Worm (Caenorhabditis elegans) whole organism, late embryonic: ENCODE results near the gene ZK355.2.

Source experiments
- F13H6.1 ChIP-seq: sonication (generic microtip); optimal IDR thresholded peaks from 2 replicates; lab custom pipeline; 2016; ENCODE audit warnings: missing genetic modification characterization, missing compliant biosample characterization
- K09A11.1 ChIP-seq: sonication (generic microtip); optimal IDR thresholded peaks from 2 replicates; lab custom pipeline; 2017; ENCODE audit warnings: antibody characterized with exemption, mild to moderate bottlenecking, missing genetic modification characterization, missing compliant biosample characterization; ENCODE audit not compliant: insufficient read depth
- Y22D7AL.16 ChIP-seq: sonication (generic microtip); optimal IDR thresholded peaks from 2 replicates; lab custom pipeline; 2016; ENCODE audit warnings: missing genetic modification characterization, missing compliant biosample characterization
- ahr-1 ChIP-seq: sonication (generic microtip); optimal IDR thresholded peaks from 2 replicates; lab custom pipeline; 2016; ENCODE audit warnings: missing genetic modification characterization, missing compliant biosample characterization
- ceh-18 ChIP-seq: sonication (generic microtip); optimal IDR thresholded peaks from 2 replicates; lab custom pipeline; 2016; ENCODE audit warnings: missing genetic modification characterization, missing compliant biosample characterization
- ceh-2 ChIP-seq: sonication (generic microtip); optimal IDR thresholded peaks from 2 replicates; lab custom pipeline; 2016; ENCODE audit warnings: missing genotype, missing genetic modification characterization, missing compliant biosample characterization
- ceh-22 ChIP-seq: sonication (generic microtip); optimal IDR thresholded peaks from 2 replicates; lab custom pipeline; 2017; ENCODE audit warnings: missing biosample characterization, missing genetic modification characterization
- ceh-24 ChIP-seq: sonication (generic microtip); optimal IDR thresholded peaks from 2 replicates; lab custom pipeline; 2016; ENCODE audit warnings: mild to moderate bottlenecking, missing genetic modification characterization, missing compliant biosample characterization
- ceh-30 ChIP-seq: fragments of 150-350 bp; optimal IDR thresholded peaks from 2 replicates; lab custom pipeline; 2014; ENCODE audit warnings: missing biosample characterization, missing genetic modification characterization
- ceh-34 ChIP-seq: sonication (generic microtip); optimal IDR thresholded peaks from 2 replicates; lab custom pipeline; 2016; ENCODE audit warnings: mild to moderate bottlenecking, missing genetic modification characterization, missing compliant biosample characterization
- ceh-45 ChIP-seq: fragments of 200-800 bp; sonication (Bioruptor generic); IDR thresholded peaks from 2 replicates; pipeline ENCODE4 v1.3.6; 2022; ENCODE audit warnings: missing genetic modification reagents, missing genetic modification characterization, missing compliant biosample characterization
- ceh-48 ChIP-seq: sonication (generic microtip); optimal IDR thresholded peaks from 2 replicates; lab custom pipeline; 2016; ENCODE audit warnings: missing genetic modification characterization, inconsistent platforms, missing compliant biosample characterization
- dve-1 ChIP-seq: sonication (generic microtip); optimal IDR thresholded peaks from 2 replicates; lab custom pipeline; 2017; ENCODE audit warnings: antibody characterized with exemption, mild to moderate bottlenecking, missing genetic modification characterization, missing compliant biosample characterization
- fax-1 ChIP-seq: sonication (generic microtip); optimal IDR thresholded peaks from 2 replicates; lab custom pipeline; 2016; ENCODE audit warnings: missing genotype, missing genetic modification characterization, missing compliant biosample characterization
- fkh-6 ChIP-seq: sonication (generic microtip); optimal IDR thresholded peaks from 2 replicates; lab custom pipeline; 2016; ENCODE audit warnings: missing genetic modification characterization, missing compliant biosample characterization
- gmeb-2 ChIP-seq: sonication (generic microtip); optimal IDR thresholded peaks from 2 replicates; lab custom pipeline; 2016; ENCODE audit warnings: missing genetic modification characterization, inconsistent platforms, missing compliant biosample characterization
- hlh-13 ChIP-seq: fragments of 200-800 bp; sonication (Bioruptor generic); optimal IDR thresholded peaks from 2 replicates; lab custom pipeline; 2018; ENCODE audit warnings: mild to moderate bottlenecking, missing genetic modification characterization, missing compliant biosample characterization
- hlh-30 ChIP-seq: sonication (generic microtip); optimal IDR thresholded peaks from 2 replicates; lab custom pipeline; 2017; ENCODE audit warnings: antibody characterized with exemption, missing genetic modification characterization, missing compliant biosample characterization; ENCODE audit not compliant: insufficient read depth
- hlh-6 ChIP-seq: sonication (generic microtip); optimal IDR thresholded peaks from 2 replicates; lab custom pipeline; 2016; ENCODE audit warnings: missing genotype, missing genetic modification characterization, missing compliant biosample characterization
- lim-6 ChIP-seq: sonication (generic microtip); optimal IDR thresholded peaks from 2 replicates; lab custom pipeline; 2016; ENCODE audit warnings: missing genetic modification characterization, missing compliant biosample characterization
- madf-2 ChIP-seq: sonication (generic microtip); optimal IDR thresholded peaks from 2 replicates; lab custom pipeline; 2017; ENCODE audit warnings: missing genetic modification characterization, missing compliant biosample characterization
- mec-3 ChIP-seq: sonication (generic microtip); optimal IDR thresholded peaks from 2 replicates; lab custom pipeline; 2016; ENCODE audit warnings: borderline replicate concordance, missing genetic modification characterization, missing compliant biosample characterization
- nfya-1 ChIP-seq: sonication (generic microtip); optimal IDR thresholded peaks from 2 replicates; lab custom pipeline; 2017; ENCODE audit warnings: missing genetic modification characterization, mild to moderate bottlenecking, missing compliant biosample characterization, antibody characterized with exemption, moderate library complexity
- nhr-11 ChIP-seq: fragments of 150-350 bp; optimal IDR thresholded peaks from 2 replicates; lab custom pipeline; 2014; ENCODE audit warnings: missing biosample characterization, missing genetic modification characterization
- nhr-232 ChIP-seq: sonication (generic microtip); optimal IDR thresholded peaks from 2 replicates; lab custom pipeline; 2016; ENCODE audit warnings: missing genetic modification characterization, missing compliant biosample characterization
- odd-2 ChIP-seq: sonication (generic microtip); optimal IDR thresholded peaks from 2 replicates; lab custom pipeline; 2017; ENCODE audit warnings: antibody characterized with exemption, mild to moderate bottlenecking, missing genetic modification characterization, missing compliant biosample characterization
- pha-4 ChIP-seq: fragments of 150-350 bp; optimal IDR thresholded peaks from 2 replicates; lab custom pipeline; 2018; ENCODE audit warnings: missing biosample characterization, missing genetic modification reagents, missing genetic modification characterization
- pros-1 ChIP-seq: fragments of 150-350 bp; optimal IDR thresholded peaks from 2 replicates; lab custom pipeline; 2014; ENCODE audit warnings: missing biosample characterization, missing genetic modification reagents, missing genetic modification characterization
- ref-2 ChIP-seq: sonication (generic microtip); optimal IDR thresholded peaks from 2 replicates; lab custom pipeline; 2016; ENCODE audit warnings: missing genetic modification characterization, missing compliant biosample characterization
- rnt-1 ChIP-seq: sonication (generic microtip); optimal IDR thresholded peaks from 2 replicates; lab custom pipeline; 2016; ENCODE audit warnings: missing genetic modification characterization, missing compliant biosample characterization
- sdc-2 ChIP-seq: sonication (generic microtip); optimal IDR thresholded peaks from 2 replicates; lab custom pipeline; 2016; ENCODE audit warnings: missing genotype, missing genetic modification characterization, missing compliant biosample characterization
- sox-2 ChIP-seq: fragments of 200-800 bp; sonication (Bioruptor generic); IDR thresholded peaks from 2 replicates; pipeline ENCODE4 v1.3.6; 2022; ENCODE audit warnings: missing genetic modification reagents, missing genetic modification characterization, missing compliant biosample characterization
- syd-9 ChIP-seq: sonication (generic microtip); optimal IDR thresholded peaks from 2 replicates; lab custom pipeline; 2016; ENCODE audit warnings: mild to moderate bottlenecking, missing genetic modification characterization, moderate library complexity, missing compliant biosample characterization
- tbx-2 ChIP-seq: sonication (generic microtip); optimal IDR thresholded peaks from 2 replicates; lab custom pipeline; 2016; ENCODE audit warnings: missing genetic modification characterization, missing compliant biosample characterization
- unc-86 ChIP-seq: sonication (generic microtip); optimal IDR thresholded peaks from 2 replicates; lab custom pipeline; 2016; ENCODE audit warnings: missing genetic modification characterization, missing compliant biosample characterization

Gene ZK355.2

ce11 chrII:2925806-2926558, 2.3 kb downstream of the ZK355.2 start:
- TF ChIP-seq nhr-232 (tag; lab: Kevin White, UChicago) = no peak
- TF ChIP-seq hlh-13 (GFP tag; lab: Kevin White, UChicago) = no peak
- no peak for TF ChIP-seq ceh-30 (tag; lab: Kevin White, UChicago)
- no peak for TF ChIP-seq fkh-6 (tag; lab: Kevin White, UChicago)
- TF ChIP-seq rnt-1 (tag; lab: Kevin White, UChicago) = no peak
- TF ChIP-seq hlh-30 (tag; lab: Kevin White, UChicago) = no peak

- TF ChIP-seq ceh-2 (tag; lab: Kevin White, UChicago) = no peak
- no peak for TF ChIP-seq ceh-22 (tag; lab: Kevin White, UChicago)
- no peak for TF ChIP-seq ceh-45 (GFP tag; lab: Robert Waterston, UW)
- TF ChIP-seq sox-2 (GFP tag; lab: Robert Waterston, UW) = no peak
- no peak for TF ChIP-seq madf-2 (tag; lab: Kevin White, UChicago)
- TF ChIP-seq nfya-1 (tag; lab: Kevin White, UChicago) = no peak
- TF ChIP-seq tbx-2 (tag; lab: Kevin White, UChicago) = no peak
- TF ChIP-seq sdc-2 (tag; lab: Kevin White, UChicago) = no peak
- TF ChIP-seq fkh-6 (tag; lab: Kevin White, UChicago) = no peak
These were observed 3.8 kb downstream of the ZK355.2 start, which contains the start of the genes ZK355.3 and ZK355.8 for ce11 chrII:2927533-2927932. TSS of gene ZK355.3 (minus strand) at chrII:2927633. TSS of gene ZK355.8 (plus strand) at chrII:2927804.

- TF ChIP-seq pha-4 (no peak), ceh-18 (tag; lab: Kevin White, UChicago) (no peak), ceh-2 (tag; lab: Kevin White, UChicago) (no peak), ceh-34 (no peak)
These were observed 6.1 kb downstream of the ZK355.2 start for ce11 chrII:2929846-2930245.

- TF ChIP-seq ahr-1 (tag; lab: Kevin White, UChicago) = no peak
- no peak for TF ChIP-seq K09A11.1 (tag; lab: Kevin White, UChicago)
- TF ChIP-seq ceh-24 = no peak
- TF ChIP-seq F13H6.1 (tag; lab: Kevin White, UChicago) = no peak
- TF ChIP-seq dve-1 (tag; lab: Kevin White, UChicago) = no peak
These were observed 6.8 kb downstream of the ZK355.2 start, which contains the start of the genes irld-64 and irld-63 for ce11 chrII:2930499-2930898. TSS of gene irld-64 (minus strand) at chrII:2930599. TSS of gene irld-63 (plus strand) at chrII:2930728.

- TF ChIP-seq fax-1 (tag; lab: Kevin White, UChicago) = no peak
- no peak for TF ChIP-seq nhr-11 (tag; lab: Kevin White, UChicago)
- TF ChIP-seq gmeb-2 = no peak
- no peak for TF ChIP-seq pros-1 (tag; lab: Kevin White, UChicago)
- no peak for TF ChIP-seq unc-86 (tag; lab: Kevin White, UChicago)
- no peak for TF ChIP-seq sdc-2 (tag; lab: Kevin White, UChicago)
- TF ChIP-seq dve-1 (tag; lab: Kevin White, UChicago) = no peak
- no peak for TF ChIP-seq Y22D7AL.16 (tag; lab: Kevin White, UChicago)
- TF ChIP-seq odd-2 (tag; lab: Kevin White, UChicago) = no peak
- no peak for TF ChIP-seq ref-2 (tag; lab: Kevin White, UChicago)
- TF ChIP-seq hlh-6 (tag; lab: Kevin White, UChicago) = no peak
- TF ChIP-seq lim-6 (tag; lab: Kevin White, UChicago) = no peak
- no peak for TF ChIP-seq syd-9 (tag; lab: Kevin White, UChicago)
- TF ChIP-seq mec-3 (tag; lab: Kevin White, UChicago) = no peak
- TF ChIP-seq nhr-232 (tag; lab: Kevin White, UChicago) = no peak
- TF ChIP-seq rnt-1 (tag; lab: Kevin White, UChicago) = no peak
- TF ChIP-seq ceh-48 (tag; lab: Kevin White, UChicago) = no peak
- TF ChIP-seq, all 69 proteins: peak for 0
These were observed 7.8 kb downstream of the ZK355.2 start for ce11 chrII:2931564-2931963.
